Fruit fly (Drosophila melanogaster) whole organism, prepupa: ENCODE measurements around the gene CG11726.
A peak's percentile ranks its signal among the peaks of the same experiment; 100 is the strongest.

Experiments
- Blimp-1 ChIP-seq: fragments of 200-800 bp; sonication (Bioruptor generic); optimal IDR thresholded peaks from 3 replicates; lab custom pipeline; 2017; ENCODE audit warnings: missing biosample characterization, missing genetic modification characterization, mild to moderate bottlenecking, moderate library complexity, missing genetic modification reagents
- CG10669 ChIP-seq: fragments of 200-800 bp; sonication (Bioruptor generic); optimal IDR thresholded peaks from 3 replicates; lab custom pipeline; 2018; ENCODE audit warnings: missing biosample characterization, mild to moderate bottlenecking, missing genetic modification characterization, moderate library complexity
- CG11294 ChIP-seq: fragments of 200-800 bp; sonication (Bioruptor generic); IDR thresholded peaks from 2 replicates; pipeline ENCODE4 v1.3.6; 2022; ENCODE audit warnings: missing biosample characterization, missing genetic modification characterization
- CG11762 ChIP-seq: fragments of 200-800 bp; sonication (Bioruptor generic); optimal IDR thresholded peaks from 3 replicates; lab custom pipeline; 2016; ENCODE audit warnings: missing biosample characterization, missing genetic modification characterization; ENCODE audit not compliant: insufficient read depth
- CG11902 ChIP-seq: fragments of 200-800 bp; sonication (Bioruptor generic); optimal IDR thresholded peaks from 3 replicates; lab custom pipeline; 2016; ENCODE audit warnings: missing biosample characterization, missing genetic modification characterization
- CG15336 ChIP-seq: fragments of 200-800 bp; sonication (Bioruptor generic); IDR thresholded peaks from 2 replicates; pipeline ENCODE4 v1.3.6; 2022; ENCODE audit warnings: missing biosample characterization, missing genetic modification characterization
- CG1621 ChIP-seq: fragments of 200-800 bp; sonication (Bioruptor generic); optimal IDR thresholded peaks from 3 replicates; lab custom pipeline; 2018; ENCODE audit warnings: missing biosample characterization, mild to moderate bottlenecking, missing genetic modification characterization
- CG16779 ChIP-seq: fragments of 200-800 bp; sonication (Bioruptor generic); optimal IDR thresholded peaks from 3 replicates; lab custom pipeline; 2017; ENCODE audit warnings: missing biosample characterization, mild to moderate bottlenecking, missing genetic modification characterization
- CG3032 ChIP-seq: fragments of 200-800 bp; optimal IDR thresholded peaks from 2 replicates; lab custom pipeline; 2019; ENCODE audit warnings: missing biosample characterization, mild to moderate bottlenecking, missing genetic modification characterization, moderate library complexity
- CG31627 ChIP-seq: fragments of 200-800 bp; sonication (Bioruptor generic); optimal IDR thresholded peaks from 3 replicates; lab custom pipeline; 2016; ENCODE audit warnings: missing biosample characterization, missing genetic modification characterization
- CG32006 ChIP-seq: fragments of 200-800 bp; sonication (Bioruptor generic); optimal IDR thresholded peaks from 3 replicates; lab custom pipeline; 2017; ENCODE audit warnings: missing biosample characterization, mild to moderate bottlenecking, missing genetic modification characterization
- CG34406 ChIP-seq: fragments of 200-800 bp; sonication (Bioruptor generic); optimal IDR thresholded peaks from 3 replicates; lab custom pipeline; 2016; ENCODE audit warnings: missing biosample characterization, missing genetic modification characterization
- CG4318 ChIP-seq: fragments of 200-800 bp; sonication (Bioruptor generic); optimal IDR thresholded peaks from 3 replicates; lab custom pipeline; 2017; ENCODE audit warnings: missing biosample characterization, mild to moderate bottlenecking, missing genetic modification characterization
- CG6276 ChIP-seq: fragments of 200-800 bp; sonication (Bioruptor generic); optimal IDR thresholded peaks from 2 replicates; lab custom pipeline; 2017; ENCODE audit warnings: missing biosample characterization, mild to moderate bottlenecking, missing genetic modification characterization
- CG6792 ChIP-seq: fragments of 200-800 bp; sonication (Bioruptor generic); optimal IDR thresholded peaks from 3 replicates; lab custom pipeline; 2016; ENCODE audit warnings: missing biosample characterization, missing genetic modification characterization
- CG6808 ChIP-seq: fragments of 200-800 bp; sonication (Bioruptor generic); optimal IDR thresholded peaks from 3 replicates; lab custom pipeline; 2017; ENCODE audit warnings: missing biosample characterization, missing genetic modification characterization, mild to moderate bottlenecking, moderate library complexity, missing genetic modification reagents
- CG8119 ChIP-seq: fragments of 200-800 bp; sonication (Bioruptor generic); IDR thresholded peaks from 3 replicates; pipeline ENCODE4 v1.3.6; 2022; ENCODE audit warnings: missing biosample characterization, missing genetic modification characterization
- CG8319 ChIP-seq: fragments of 200-800 bp; sonication (Bioruptor generic); optimal IDR thresholded peaks from 3 replicates; lab custom pipeline; 2016; ENCODE audit warnings: missing biosample characterization, missing genetic modification characterization
- CG9139 ChIP-seq: fragments of 200-800 bp; sonication (Bioruptor generic); optimal IDR thresholded peaks from 3 replicates; lab custom pipeline; 2017; ENCODE audit warnings: missing biosample characterization, mild to moderate bottlenecking, missing genetic modification characterization
- Eip75B ChIP-seq: fragments of 200-800 bp; sonication (Bioruptor generic); optimal IDR thresholded peaks from 3 replicates; lab custom pipeline; 2016; ENCODE audit warnings: missing biosample characterization, missing genetic modification characterization
- Eip78C ChIP-seq: fragments of 200-800 bp; sonication (Bioruptor generic); peaks from one replicate; lab custom pipeline; 2016; ENCODE audit warnings: missing biosample characterization, missing genetic modification characterization
- Eip93F ChIP-seq: fragments of 200-800 bp; sonication (Bioruptor generic); optimal IDR thresholded peaks from 2 replicates; lab custom pipeline; 2016; ENCODE audit warnings: missing biosample characterization, mild to moderate bottlenecking, missing genetic modification characterization
- Ets21C ChIP-seq: fragments of 200-800 bp; sonication (Bioruptor generic); optimal IDR thresholded peaks from 3 replicates; lab custom pipeline; 2016; ENCODE audit warnings: missing biosample characterization, missing genetic modification characterization
- Ets96B ChIP-seq: fragments of 200-800 bp; optimal IDR thresholded peaks from 2 replicates; lab custom pipeline; 2019; ENCODE audit warnings: missing biosample characterization, mild to moderate bottlenecking, missing genetic modification characterization, moderate library complexity
- Gug ChIP-seq: fragments of 200-800 bp; sonication (Bioruptor generic); IDR thresholded peaks from 2 replicates; pipeline ENCODE4 v1.3.6; 2022; ENCODE audit warnings: missing biosample characterization, missing genetic modification characterization
- Hr38 ChIP-seq: sonication (Bioruptor generic); optimal IDR thresholded peaks from 2 replicates; lab custom pipeline; 2016; ENCODE audit warnings: missing biosample characterization, missing genetic modification characterization
- Hr39 ChIP-seq: fragments of 200-800 bp; sonication (Bioruptor generic); optimal IDR thresholded peaks from 2 replicates; lab custom pipeline; 2016; ENCODE audit warnings: missing biosample characterization, missing genetic modification characterization
- Hr4 ChIP-seq: fragments of 200-800 bp; sonication (Bioruptor generic); optimal IDR thresholded peaks from 3 replicates; lab custom pipeline; 2016; ENCODE audit warnings: missing biosample characterization, missing genetic modification characterization
- Lpt ChIP-seq: fragments of 200-800 bp; sonication (Bioruptor generic); optimal IDR thresholded peaks from 3 replicates; lab custom pipeline; 2016; ENCODE audit warnings: missing biosample characterization, missing genetic modification characterization
- Met ChIP-seq: fragments of 200-800 bp; sonication (Bioruptor generic); optimal IDR thresholded peaks from 3 replicates; lab custom pipeline; 2016; ENCODE audit warnings: missing biosample characterization, missing genetic modification characterization
- OdsH ChIP-seq: fragments of 200-800 bp; sonication (Bioruptor generic); optimal IDR thresholded peaks from 3 replicates; lab custom pipeline; 2016; ENCODE audit warnings: missing biosample characterization, missing genetic modification characterization
- Smox ChIP-seq: fragments of 200-800 bp; sonication (Bioruptor generic); optimal IDR thresholded peaks from 3 replicates; lab custom pipeline; 2016; ENCODE audit warnings: missing biosample characterization, missing genetic modification characterization
- Sox102F ChIP-seq: fragments of 200-800 bp; sonication (Bioruptor generic); optimal IDR thresholded peaks from 2 replicates; lab custom pipeline; 2016; ENCODE audit warnings: missing biosample characterization, mild to moderate bottlenecking, missing genetic modification characterization
- achi ChIP-seq: fragments of 200-800 bp; sonication (Bioruptor generic); optimal IDR thresholded peaks from 3 replicates; lab custom pipeline; 2016; ENCODE audit warnings: missing biosample characterization, missing genetic modification characterization
- dsx ChIP-seq: fragments of 200-800 bp; optimal IDR thresholded peaks from 3 replicates; lab custom pipeline; 2019; ENCODE audit warnings: missing biosample characterization, mild to moderate bottlenecking, missing genetic modification characterization, moderate library complexity; ENCODE audit not compliant: poor library complexity, severe bottlenecking
- eg ChIP-seq: fragments of 200-800 bp; sonication (Bioruptor generic); IDR thresholded peaks from 3 replicates; pipeline ENCODE4 v1.3.6; 2022; ENCODE audit warnings: missing biosample characterization, missing genetic modification characterization
- esn ChIP-seq: fragments of 200-800 bp; sonication (Bioruptor generic); optimal IDR thresholded peaks from 2 replicates; lab custom pipeline; 2016; ENCODE audit warnings: missing biosample characterization, mild to moderate bottlenecking, missing genetic modification characterization, moderate library complexity
- fd85E ChIP-seq: fragments of 200-800 bp; sonication (Bioruptor generic); optimal IDR thresholded peaks from 3 replicates; lab custom pipeline; 2016; ENCODE audit warnings: missing biosample characterization, missing genetic modification characterization
- fkh ChIP-seq: fragments of 200-800 bp; sonication (Bioruptor generic); optimal IDR thresholded peaks from 3 replicates; lab custom pipeline; 2017; ENCODE audit warnings: missing biosample characterization, mild to moderate bottlenecking, missing genetic modification characterization, moderate library complexity
- net ChIP-seq: fragments of 200-800 bp; sonication (Bioruptor generic); optimal IDR thresholded peaks from 3 replicates; lab custom pipeline; 2016; ENCODE audit warnings: missing biosample characterization, missing genetic modification characterization
- pdm3 ChIP-seq: fragments of 200-800 bp; sonication (Bioruptor generic); optimal IDR thresholded peaks from 3 replicates; lab custom pipeline; 2016; ENCODE audit warnings: missing biosample characterization, missing genetic modification characterization
- spab ChIP-seq: fragments of 200-800 bp; sonication (Bioruptor generic); optimal IDR thresholded peaks from 2 replicates; lab custom pipeline; 2017; ENCODE audit warnings: missing biosample characterization, mild to moderate bottlenecking, missing genetic modification characterization, missing genetic modification reagents
- ss ChIP-seq, 2 experiments: fragments of 200-800 bp; sonication (Bioruptor generic); optimal IDR thresholded peaks; 2 replicates in 1 of 2; 3 replicates in 1 of 2; lab custom pipeline; 2017 to 2018; ENCODE audit warnings: mild to moderate bottlenecking in 2 of 2, missing biosample characterization in 2 of 2, missing genetic modification characterization in 2 of 2, moderate library complexity in 1 of 2
- svp ChIP-seq: fragments of 200-800 bp; sonication (Bioruptor generic); peaks from one replicate; lab custom pipeline; 2016; ENCODE audit warnings: missing biosample characterization, missing genetic modification characterization
- topi ChIP-seq: fragments of 200-800 bp; sonication (Bioruptor generic); optimal IDR thresholded peaks from 3 replicates; lab custom pipeline; 2016; ENCODE audit warnings: missing biosample characterization, missing genetic modification characterization

The CG11726 gene

dm6 chr3L:11403542-11403941 is 9.1 kb downstream of the CG11726 start (continued):
- TF ChIP-seq spab (GFP tag; lab: Kevin White, UChicago) (peak; percentile 6), Hr39 (GFP tag; lab: Kevin White, UChicago) (peak; percentile 62), CG11902 (GFP tag; lab: Kevin White, UChicago) (no peak), CG31627 (peak; percentile 47), CG3032 (tag; lab: Kevin White, UChicago) (no peak), Gug (GFP tag; lab: Robert Waterston, UW) (no peak), CG11294 (no peak), CG4318 (GFP tag; lab: Kevin White, UChicago) (no peak), CG32006 (no peak), pdm3 (peak; percentile 41), Ets96B (tag; lab: Kevin White, UChicago) (peak; percentile 6), CG16779 (no peak), Hr38 (GFP tag; lab: Kevin White, UChicago) (no peak), CG15336 (GFP tag; lab: Robert Waterston, UW) (no peak), CG10669 (GFP tag; lab: Kevin White, UChicago) (peak; percentile 3), CG1621 (tag; lab: Kevin White, UChicago) (no peak), achi (GFP tag; lab: Kevin White, UChicago) (peak; percentile 25), OdsH (GFP tag; lab: Kevin White, UChicago) (peak; percentile 17), dsx (GFP tag; lab: Kevin White, UChicago) (no peak), fd85E (GFP tag; lab: Kevin White, UChicago) (no peak), Eip93F (GFP tag; lab: Kevin White, UChicago) (no peak), CG11762 (no peak), CG6808 (GFP tag; lab: Kevin White, UChicago) (no peak), fkh (GFP tag; lab: Kevin White, UChicago) (no peak), svp (GFP tag; lab: Kevin White, UChicago) (peak; percentile 60), eg (GFP tag; lab: Robert Waterston, UW) (no peak), Lpt (GFP tag; lab: Kevin White, UChicago) (no peak), CG8319 (GFP tag; lab: Kevin White, UChicago) (peak; percentile 8), Smox (GFP tag; lab: Kevin White, UChicago) (peak; percentile 62), Met (peak; percentile 65), CG6792 (peak; percentile 46), esn (peak; percentile 64), Hr4 (GFP tag; lab: Kevin White, UChicago) (no peak)

- TF ChIP-seq CG6808 (GFP tag; lab: Kevin White, UChicago) (peak; percentile 92), Ets21C (GFP tag; lab: Kevin White, UChicago) (peak; percentile 91), CG11902 (GFP tag; lab: Kevin White, UChicago) (peak; percentile 80), CG8319 (GFP tag; lab: Kevin White, UChicago) (peak; percentile 96), CG8119 (GFP tag; lab: Robert Waterston, UW) (peak; percentile 93), esn (peak; percentile 95), CG10669 (GFP tag; lab: Kevin White, UChicago) (peak; percentile 91), pdm3 (peak; percentile 96), CG11294 (peak; percentile 80), net (GFP tag; lab: Kevin White, UChicago) (peak; percentile 96), CG1621 (tag; lab: Kevin White, UChicago) (peak; percentile 96), ss (GFP tag; optimal IDR thresholded peaks at IDR 0.05; lab: Kevin White, UChicago) (peak; percentile 87 to 92), Blimp-1 (peak; percentile 52), Hr4 (GFP tag; lab: Kevin White, UChicago) (peak; percentile 91), CG32006 (peak; percentile 90), eg (GFP tag; lab: Robert Waterston, UW) (peak; percentile 93), Eip78C (GFP tag; lab: Kevin White, UChicago) (peak; percentile 98), Hr38 (GFP tag; lab: Kevin White, UChicago) (no peak), dsx (GFP tag; lab: Kevin White, UChicago) (peak; percentile 100), fkh (GFP tag; lab: Kevin White, UChicago) (peak; percentile 52), CG31627 (peak; percentile 93), CG6276 (GFP tag; lab: Kevin White, UChicago) (peak; percentile 82), Eip75B (GFP tag; lab: Kevin White, UChicago) (peak; percentile 91), CG15336 (GFP tag; lab: Robert Waterston, UW) (peak; percentile 93), Sox102F (GFP tag; lab: Kevin White, UChicago) (peak; percentile 96), topi (GFP tag; lab: Kevin White, UChicago) (peak; percentile 89), CG9139 (GFP tag; lab: Kevin White, UChicago) (peak; percentile 89), Smox (GFP tag; lab: Kevin White, UChicago) (peak; percentile 95), CG34406 (GFP tag; lab: Kevin White, UChicago) (peak; percentile 97), Gug (GFP tag; lab: Robert Waterston, UW) (peak; percentile 84), Hr39 (GFP tag; lab: Kevin White, UChicago) (peak; percentile 94)
Observed at dm6 chr3L:11405362-11406254, 11.1 kb downstream of the CG11726 start.
